Worm (Caenorhabditis elegans) whole organism, L1 larva: ENCODE measurements around the gene znf-622.

ENCODE experiments used
- alr-1 ChIP-seq: fragments of 200-800 bp; sonication (Bioruptor generic); optimal IDR thresholded peaks from 2 replicates; lab custom pipeline; 2018; ENCODE audit warnings: borderline replicate concordance, mild to moderate bottlenecking, missing genetic modification characterization, missing compliant biosample characterization
- aly-2 ChIP-seq: fragments of 150-350 bp; optimal IDR thresholded peaks from 2 replicates; lab custom pipeline; 2014; ENCODE audit warnings: missing biosample characterization, missing genetic modification characterization
- ama-1 ChIP-seq: fragments of 150-350 bp; optimal IDR thresholded peaks from 2 replicates; lab custom pipeline; 2014
- blmp-1 ChIP-seq: fragments of 150-350 bp; optimal IDR thresholded peaks from 2 replicates; lab custom pipeline; 2014; ENCODE audit warnings: missing biosample characterization, missing genetic modification characterization
- egl-27 ChIP-seq, 2 experiments: fragments of 150-350 bp in 1 of 2; sonication (generic microtip); optimal IDR thresholded peaks; 3 replicates each; lab custom pipeline; 2017 to 2018; ENCODE audit warnings: missing biosample characterization in 2 of 2, missing genetic modification characterization in 2 of 2, missing genetic modification reagents in 2 of 2
- hlh-17 ChIP-seq: fragments of 200-800 bp; sonication (Bioruptor generic); optimal IDR thresholded peaks from 2 replicates; lab custom pipeline; 2018; ENCODE audit warnings: missing genetic modification characterization, mild to moderate bottlenecking, missing compliant biosample characterization, moderate library complexity, borderline replicate concordance
- lin-39 ChIP-seq: fragments of 150-350 bp; optimal IDR thresholded peaks from 2 replicates; lab custom pipeline; 2014; ENCODE audit warnings: missing biosample characterization, missing genetic modification reagents, missing genetic modification characterization
- mdl-1 ChIP-seq, 2 experiments: fragments of 150-350 bp; optimal IDR thresholded peaks; 2 replicates each; lab custom pipeline; 2014 to 2017; ENCODE audit warnings: missing biosample characterization in 2 of 2, missing genetic modification characterization in 2 of 2, inconsistent platforms in 1 of 2
- nhr-77 ChIP-seq: fragments of 150-350 bp; optimal IDR thresholded peaks from 2 replicates; lab custom pipeline; 2014; ENCODE audit warnings: missing biosample characterization, missing genetic modification characterization
- pqm-1 ChIP-seq: sonication (generic microtip); optimal IDR thresholded peaks from 3 replicates; lab custom pipeline; 2017; ENCODE audit warnings: missing biosample characterization, missing genetic modification characterization
- snpc-4 ChIP-seq: fragments of 150-350 bp; optimal IDR thresholded peaks from 2 replicates; lab custom pipeline; 2014; ENCODE audit warnings: missing biosample characterization, missing genetic modification characterization
- unc-62 ChIP-seq: fragments of 150-350 bp; optimal IDR thresholded peaks from 2 replicates; lab custom pipeline; 2014; ENCODE audit warnings: missing biosample characterization, missing genetic modification reagents, missing genetic modification characterization

DNA sequence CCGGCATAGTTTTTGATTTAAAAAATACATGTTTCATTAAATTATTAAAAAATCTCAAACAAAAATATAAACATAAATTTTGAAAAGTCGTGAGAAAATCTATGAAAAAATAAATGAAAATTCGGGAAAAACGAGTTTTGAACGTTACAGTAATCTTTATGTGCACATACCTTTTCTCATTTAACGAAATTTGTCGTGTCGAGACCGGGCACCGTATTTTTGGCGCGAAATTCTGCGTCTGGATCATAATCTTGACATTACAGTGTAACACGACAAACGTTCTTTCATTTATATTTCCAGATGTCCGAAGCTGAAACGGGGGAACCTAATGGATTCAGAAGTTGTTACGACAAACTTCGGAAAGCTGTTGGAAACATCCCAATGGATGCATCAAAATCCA lies 8.1 kb downstream of the znf-622 start, which contains the start of gene C16A3.2:
- TF ChIP-seq snpc-4 (tag; lab: Kevin White, UChicago) (no peak), alr-1 (tag; lab: Kevin White, UChicago) (no peak), pqm-1 (tag; lab: Kevin White, UChicago) (no peak), lin-39 (tag; lab: Kevin White, UChicago) (no peak), nhr-77 (tag; lab: Kevin White, UChicago) (no peak), mdl-1 (tag; optimal IDR thresholded peaks at IDR 0.05; lab: Kevin White, UChicago) (no peak), egl-27 (tag; optimal IDR thresholded peaks at IDR 0.05; lab: Kevin White, UChicago) (no peak), ama-1 (lab: Kevin White, UChicago) (no peak), unc-62 (GFP tag; lab: Kevin White, UChicago) (no peak), hlh-17 (GFP tag; lab: Kevin White, UChicago) (no peak), blmp-1 (no peak), aly-2 (tag; lab: Kevin White, UChicago) (no peak)
